Worm (Caenorhabditis elegans) whole organism, young adult: ENCODE results near the gene mau-8.

Source experiments
- B0035.1 ChIP-seq: sonication (generic microtip); optimal IDR thresholded peaks from 2 replicates; lab custom pipeline; 2016; ENCODE audit warnings: missing genetic modification characterization, mild to moderate bottlenecking, missing compliant biosample characterization, missing genotype, missing genetic modification reagents
- B0336.3 ChIP-seq: fragments of 200-800 bp; sonication (Bioruptor generic); IDR thresholded peaks from 2 replicates; pipeline ENCODE4 v1.3.6; 2022; ENCODE audit warnings: missing genetic modification characterization, missing compliant biosample characterization
- F22D6.2 ChIP-seq: sonication (generic microtip); optimal IDR thresholded peaks from 2 replicates; lab custom pipeline; 2016; ENCODE audit warnings: mild to moderate bottlenecking, missing genetic modification characterization, missing compliant biosample characterization
- F55B11.4 ChIP-seq: sonication (generic microtip); optimal IDR thresholded peaks from 2 replicates; lab custom pipeline; 2016; ENCODE audit warnings: missing compliant biosample characterization, missing genetic modification characterization, borderline replicate concordance; ENCODE audit not compliant: insufficient read depth
- K12H6.12 ChIP-seq: fragments of 200-800 bp; sonication (Bioruptor generic); optimal IDR thresholded peaks from 2 replicates; lab custom pipeline; 2018; ENCODE audit warnings: mild to moderate bottlenecking, missing genetic modification characterization, missing compliant biosample characterization
- Y53F4B.3 ChIP-seq: fragments of 200-800 bp; sonication (Bioruptor generic); IDR thresholded peaks from 2 replicates; pipeline ENCODE4 v1.3.6; 2022; ENCODE audit warnings: missing genetic modification reagents, missing genetic modification characterization, missing compliant biosample characterization
- ZK185.1 ChIP-seq: sonication (generic microtip); optimal IDR thresholded peaks from 2 replicates; lab custom pipeline; 2016; ENCODE audit warnings: mild to moderate bottlenecking, missing genetic modification characterization, missing compliant biosample characterization; ENCODE audit not compliant: poor library complexity, severe bottlenecking
- akir-1 ChIP-seq: fragments of 200-800 bp; sonication (Bioruptor generic); optimal IDR thresholded peaks from 2 replicates; lab custom pipeline; 2018; ENCODE audit warnings: mild to moderate bottlenecking, missing genetic modification characterization, moderate library complexity, missing compliant biosample characterization
- ama-1 ChIP-seq, 3 experiments: fragments of 150-350 bp in 1 of 3; sonication (generic microtip) in 2 of 3; optimal IDR thresholded peaks; 2 replicates each; lab custom pipeline; 2014 to 2018; ENCODE audit warnings: missing biosample characterization in 2 of 3, missing genetic modification characterization in 2 of 3, missing genetic modification reagents in 2 of 3
- aptf-2 ChIP-seq: fragments of 200-800 bp; sonication (Bioruptor generic); conservative IDR thresholded peaks from 2 replicates; pipeline ENCODE4 v1.3.6; 2022; ENCODE audit warnings: missing genetic modification reagents, missing genetic modification characterization, missing compliant biosample characterization
- attf-3 ChIP-seq: fragments of 200-800 bp; sonication (Bioruptor generic); conservative IDR thresholded peaks from 2 replicates; pipeline ENCODE4 v1.3.6; 2022; ENCODE audit warnings: missing genetic modification reagents, missing genetic modification characterization, missing compliant biosample characterization
- bed-2 ChIP-seq: fragments of 200-800 bp; sonication (Bioruptor generic); IDR thresholded peaks from 2 replicates; pipeline ENCODE4 v1.3.6; 2022; ENCODE audit warnings: missing genetic modification reagents, missing genetic modification characterization, missing compliant biosample characterization
- ccch-3 ChIP-seq: fragments of 200-800 bp; sonication (Bioruptor generic); optimal IDR thresholded peaks from 2 replicates; lab custom pipeline; 2018; ENCODE audit warnings: mild to moderate bottlenecking, missing genetic modification characterization, missing compliant biosample characterization
- cebp-1 ChIP-seq, 2 experiments: fragments of 200-800 bp in 1 of 2; sonication (Bioruptor generic) in 1 of 2; sonication (generic microtip) in 1 of 2; IDR thresholded peaks in 1 of 2; optimal IDR thresholded peaks in 1 of 2; 2 replicates each; pipeline versions ENCODE4 v1.3.6 to Lab custom; 2017 to 2022; ENCODE audit warnings: missing compliant biosample characterization in 2 of 2, missing genetic modification characterization in 2 of 2, mild to moderate bottlenecking in 1 of 2, missing genetic modification reagents in 1 of 2, moderate library complexity in 1 of 2
- ceh-100 ChIP-seq: fragments of 200-800 bp; sonication (Bioruptor generic); IDR thresholded peaks from 2 replicates; pipeline ENCODE4 v1.3.6; 2022; ENCODE audit warnings: missing genetic modification reagents, missing genetic modification characterization, missing compliant biosample characterization
- ceh-27 ChIP-seq: fragments of 200-800 bp; sonication (Bioruptor generic); optimal IDR thresholded peaks from 2 replicates; lab custom pipeline; 2018; ENCODE audit warnings: mild to moderate bottlenecking, missing genetic modification characterization, moderate library complexity, missing compliant biosample characterization
- chd-7 ChIP-seq: sonication (generic microtip); optimal IDR thresholded peaks from 2 replicates; lab custom pipeline; 2016; ENCODE audit warnings: mild to moderate bottlenecking, missing genetic modification characterization, moderate library complexity, missing compliant biosample characterization
- dox-1 ChIP-seq: fragments of 200-800 bp; sonication (Bioruptor generic); IDR thresholded peaks from 2 replicates; pipeline ENCODE4 v1.3.6; 2022; ENCODE audit warnings: missing genetic modification reagents, missing genetic modification characterization, missing compliant biosample characterization
- dpff-1 ChIP-seq: sonication (generic microtip); optimal IDR thresholded peaks from 2 replicates; lab custom pipeline; 2017; ENCODE audit warnings: mild to moderate bottlenecking, missing genetic modification characterization, missing compliant biosample characterization
- dpl-1 ChIP-seq: fragments of 150-350 bp; optimal IDR thresholded peaks from 2 replicates; lab custom pipeline; 2014; ENCODE audit warnings: missing biosample characterization, missing genetic modification reagents, missing genetic modification characterization
- ets-4 ChIP-seq: fragments of 200-800 bp; sonication (Bioruptor generic); optimal IDR thresholded peaks from 2 replicates; lab custom pipeline; 2018; ENCODE audit warnings: mild to moderate bottlenecking, missing genetic modification characterization, missing compliant biosample characterization
- gei-17 ChIP-seq: fragments of 200-800 bp; sonication (Bioruptor generic); optimal IDR thresholded peaks from 2 replicates; lab custom pipeline; 2018; ENCODE audit warnings: mild to moderate bottlenecking, missing genetic modification characterization, missing compliant biosample characterization
- him-1 ChIP-seq: sonication (generic microtip); optimal IDR thresholded peaks from 2 replicates; lab custom pipeline; 2016; ENCODE audit warnings: missing genotype, missing genetic modification reagents, missing genetic modification characterization, missing compliant biosample characterization
- hmg-1.2 ChIP-seq: fragments of 200-800 bp; sonication (Bioruptor generic); IDR thresholded peaks from 2 replicates; pipeline ENCODE4 v1.3.6; 2022; ENCODE audit warnings: missing genetic modification reagents, missing genetic modification characterization, missing compliant biosample characterization
- hmg-20 ChIP-seq: fragments of 200-800 bp; sonication (Bioruptor generic); IDR thresholded peaks from 2 replicates; pipeline ENCODE4 v1.3.6; 2022; ENCODE audit warnings: missing genetic modification reagents, missing genetic modification characterization, missing compliant biosample characterization
- hsf-1 ChIP-seq: fragments of 200-800 bp; sonication (Bioruptor generic); IDR thresholded peaks from 2 replicates; pipeline ENCODE4 v1.3.6; 2022; ENCODE audit warnings: missing genetic modification reagents, missing genetic modification characterization, missing compliant biosample characterization
- let-526 ChIP-seq: fragments of 200-800 bp; sonication (Bioruptor generic); IDR thresholded peaks from 2 replicates; pipeline ENCODE4 v1.3.6; 2022; ENCODE audit warnings: missing genetic modification reagents, missing genetic modification characterization, missing compliant biosample characterization
- lir-1 ChIP-seq: fragments of 200-800 bp; sonication (Bioruptor generic); conservative IDR thresholded peaks from 2 replicates; pipeline ENCODE4 v1.3.6; 2022; ENCODE audit warnings: missing genetic modification reagents, missing genetic modification characterization, missing compliant biosample characterization
- madf-3 ChIP-seq: fragments of 200-800 bp; sonication (Bioruptor generic); IDR thresholded peaks from 2 replicates; pipeline ENCODE4 v1.3.6; 2022; ENCODE audit warnings: missing genetic modification reagents, missing genetic modification characterization, missing compliant biosample characterization
- madf-6 ChIP-seq: fragments of 200-800 bp; sonication (Bioruptor generic); IDR thresholded peaks from 2 replicates; pipeline ENCODE4 v1.3.6; 2022; ENCODE audit warnings: missing genetic modification reagents, missing genetic modification characterization, missing compliant biosample characterization
- mel-28 ChIP-seq: sonication (generic microtip); optimal IDR thresholded peaks from 2 replicates; lab custom pipeline; 2016; ENCODE audit warnings: borderline replicate concordance, mild to moderate bottlenecking, missing genetic modification characterization, missing compliant biosample characterization
- nfyb-1 ChIP-seq: fragments of 200-800 bp; sonication (Bioruptor generic); IDR thresholded peaks from 2 replicates; pipeline ENCODE4 v1.3.6; 2022; ENCODE audit warnings: missing genetic modification reagents, missing genetic modification characterization, missing compliant biosample characterization
- pbrm-1 ChIP-seq: fragments of 200-800 bp; sonication (Bioruptor generic); IDR thresholded peaks from 2 replicates; pipeline ENCODE4 v1.3.6; 2022; ENCODE audit warnings: missing genetic modification reagents, missing genetic modification characterization, missing compliant biosample characterization
- pha-4 ChIP-seq: fragments of 150-350 bp; sonication (generic microtip); optimal IDR thresholded peaks from 2 replicates; lab custom pipeline; 2014; ENCODE audit warnings: missing biosample characterization, missing genetic modification reagents, missing genetic modification characterization
- rcor-1 ChIP-seq: fragments of 200-800 bp; sonication (Bioruptor generic); IDR thresholded peaks from 2 replicates; pipeline ENCODE4 v1.3.6; 2022; ENCODE audit warnings: missing genetic modification reagents, missing genetic modification characterization, missing compliant biosample characterization
- repo-1 ChIP-seq: sonication (generic microtip); optimal IDR thresholded peaks from 2 replicates; lab custom pipeline; 2017; ENCODE audit warnings: mild to moderate bottlenecking, missing genetic modification characterization, missing compliant biosample characterization
- rpc-1 ChIP-seq, 2 experiments: fragments of 150-350 bp in 1 of 2; sonication (generic microtip) in 1 of 2; optimal IDR thresholded peaks; 2 replicates each; lab custom pipeline; 2014 to 2018; ENCODE audit warnings: missing biosample characterization in 1 of 2, missing genetic modification characterization in 1 of 2, missing genetic modification reagents in 1 of 2, missing genotype in 1 of 2
- sea-2 ChIP-seq: fragments of 200-800 bp; sonication (Bioruptor generic); IDR thresholded peaks from 2 replicates; pipeline ENCODE4 v1.3.6; 2022; ENCODE audit warnings: missing genetic modification characterization, missing compliant biosample characterization
- tlf-1 ChIP-seq: fragments of 200-800 bp; sonication (Bioruptor generic); optimal IDR thresholded peaks from 2 replicates; lab custom pipeline; 2018; ENCODE audit warnings: mild to moderate bottlenecking, missing genetic modification characterization, missing compliant biosample characterization
- unc-130 ChIP-seq: sonication (generic microtip); optimal IDR thresholded peaks from 2 replicates; lab custom pipeline; 2016; ENCODE audit warnings: missing genetic modification reagents, missing genetic modification characterization, missing compliant biosample characterization
- xnd-1 ChIP-seq: sonication (generic microtip); optimal IDR thresholded peaks from 2 replicates; lab custom pipeline; 2016; ENCODE audit warnings: missing genotype, missing genetic modification reagents, missing genetic modification characterization, missing compliant biosample characterization
- zim-3 ChIP-seq: sonication (generic microtip); optimal IDR thresholded peaks from 2 replicates; lab custom pipeline; 2017; ENCODE audit warnings: mild to moderate bottlenecking, missing genetic modification characterization, moderate library complexity, missing compliant biosample characterization
- ztf-26 ChIP-seq: sonication (generic microtip); optimal IDR thresholded peaks from 2 replicates; lab custom pipeline; 2017; ENCODE audit warnings: missing genetic modification characterization, missing compliant biosample characterization
- ztf-28 ChIP-seq: fragments of 200-800 bp; sonication (Bioruptor generic); IDR thresholded peaks from 2 replicates; pipeline ENCODE4 v1.3.6; 2022; ENCODE audit warnings: missing genetic modification reagents, missing genetic modification characterization, missing compliant biosample characterization

The mau-8 gene

ce11 chrIV:13388779-13389178 lies 11.0 kb downstream of the mau-8 start (continued):
- TF ChIP-seq Y53F4B.3 (GFP tag; lab: Robert Waterston, UW) (no peak), ama-1 (optimal IDR thresholded peaks at IDR 0.05; lab: Kevin White, UChicago) (peak; percentile 62), ama-1 (GFP tag; optimal IDR thresholded peaks at IDR 0.05; lab: Kevin White, UChicago) (no peak), B0336.3 (GFP tag; lab: Robert Waterston, UW) (peak; percentile 70), gei-17 (peak; percentile 20), mel-28 (tag; lab: Kevin White, UChicago) (no peak), lir-1 (GFP tag; lab: Robert Waterston, UW) (no peak), dpff-1 (tag; lab: Kevin White, UChicago) (peak; percentile 50), hmg-1.2 (GFP tag; lab: Robert Waterston, UW) (peak; percentile 21), ets-4 (no peak), madf-3 (GFP tag; lab: Robert Waterston, UW) (0 out of 2 replicates have a peak, but pooled peaks have one; percentile 60), xnd-1 (tag; lab: Kevin White, UChicago) (no peak), him-1 (tag; lab: Kevin White, UChicago) (no peak), B0035.1 (tag; lab: Kevin White, UChicago) (peak; percentile 74), cebp-1 (GFP tag; IDR thresholded peaks at IDR 0.05; lab: Robert Waterston, UW) (no peak), cebp-1 (tag; optimal IDR thresholded peaks at IDR 0.05; lab: Kevin White, UChicago) (peak; percentile 56), nfyb-1 (GFP tag; lab: Robert Waterston, UW) (0 out of 2 replicates have a peak, but pooled peaks have one; percentile 34), ceh-27 (GFP tag; lab: Kevin White, UChicago) (peak; percentile 18), F22D6.2 (tag; lab: Kevin White, UChicago) (peak; percentile 29), aptf-2 (no peak), hmg-20 (0 out of 2 replicates have a peak, but pooled peaks have one; percentile 3)

DNA sequence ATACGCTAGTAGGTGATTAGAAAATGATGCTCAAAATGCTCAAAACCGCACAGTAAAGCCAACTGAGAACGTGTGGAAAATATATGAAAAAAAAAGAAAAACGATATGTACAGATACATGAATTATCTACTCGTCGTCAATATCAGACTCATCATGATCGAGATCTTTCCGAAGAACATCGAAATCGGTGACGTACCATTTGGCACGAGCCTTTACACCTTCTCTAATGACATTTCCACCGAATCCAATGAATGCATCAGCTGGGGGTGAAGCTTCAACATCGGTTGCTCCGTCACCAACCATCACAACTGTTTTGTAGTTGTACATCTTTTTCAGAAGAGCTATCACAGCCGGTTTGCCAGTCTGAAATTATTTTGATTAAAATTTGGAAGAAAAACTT lies 11.4 kb downstream of the mau-8 start:
- TF ChIP-seq ztf-28 (GFP tag; lab: Robert Waterston, UW) (no peak), madf-6 (no peak), dpff-1 (tag; lab: Kevin White, UChicago) (no peak), ceh-100 (GFP tag; lab: Robert Waterston, UW) (no peak), tlf-1 (GFP tag; lab: Kevin White, UChicago) (no peak), pbrm-1 (GFP tag; lab: Robert Waterston, UW) (0 out of 2 replicates have a peak, but pooled peaks have one; percentile 6), let-526 (no peak), ZK185.1 (peak; percentile 74), ztf-26 (no peak), ccch-3 (GFP tag; lab: Kevin White, UChicago) (no peak), F55B11.4 (tag; lab: Kevin White, UChicago) (no peak), dpl-1 (no peak)

ce11 chrIV:13390770-13391169 lies 13.0 kb downstream of the mau-8 start:
- TF ChIP-seq rcor-1 (GFP tag; lab: Robert Waterston, UW) (no peak), pha-4 (no peak), repo-1 (tag; lab: Kevin White, UChicago) (peak; percentile 52), akir-1 (GFP tag; lab: Kevin White, UChicago) (no peak)

ce11 chrIV:13392230-13392629 lies 14.4 kb downstream of the mau-8 start:
- peak; percentile 67 for TF ChIP-seq zim-3 (tag; lab: Kevin White, UChicago)
- no peak for TF ChIP-seq unc-130 (GFP tag; lab: Kevin White, UChicago)
- TF ChIP-seq chd-7 (tag; lab: Kevin White, UChicago), result no peak
- no peak for TF ChIP-seq sea-2 (GFP tag; lab: Robert Waterston, UW)
- TF ChIP-seq bed-2 (GFP tag; lab: Robert Waterston, UW), result no peak
- TF ChIP-seq ztf-26, result peak; percentile 35
- TF ChIP-seq hsf-1, result 0 out of 2 replicates have a peak, but pooled peaks have one; percentile 40
- no peak for TF ChIP-seq K12H6.12 (tag; lab: Kevin White, UChicago)
- 0 out of 2 replicates have a peak, but pooled peaks have one; percentile 28 for TF ChIP-seq dox-1 (GFP tag; lab: Robert Waterston, UW)
- TF ChIP-seq attf-3 (GFP tag; lab: Robert Waterston, UW), result no peak
- TF ChIP-seq rpc-1 (optimal IDR thresholded peaks at IDR 0.05; lab: Kevin White, UChicago), result no peak
- no peak for TF ChIP-seq rpc-1 (tag; optimal IDR thresholded peaks at IDR 0.05; lab: Kevin White, UChicago)
- TF ChIP-seq gei-17, result no peak
- no peak for TF ChIP-seq pha-4
